Fruit fly (Drosophila melanogaster): ENCODE results near the gene Mst87F.

Mst87F gene

DNA sequence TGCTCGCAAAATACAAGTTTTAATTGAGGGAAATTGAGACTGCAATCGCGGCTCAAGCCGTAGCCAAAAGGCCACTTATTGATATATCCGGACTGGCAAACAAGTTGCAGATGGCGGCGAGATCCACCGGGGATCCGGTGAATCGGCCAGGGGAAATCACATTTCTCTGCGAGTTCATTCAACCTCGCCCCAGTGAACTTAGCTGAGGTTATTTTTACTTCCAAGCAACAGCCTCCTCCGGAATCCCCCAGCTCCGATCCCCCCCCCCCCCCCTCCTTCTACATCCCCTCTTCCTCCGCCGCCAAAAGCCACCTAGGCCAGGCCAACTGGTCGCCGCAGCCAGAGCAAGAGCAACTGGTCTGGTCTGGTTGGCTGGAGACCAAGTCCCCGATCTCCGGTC is 20.5 kb downstream of the Mst87F start:
- TF ChIP-seq EcR (GFP tag; optimal IDR thresholded peaks at IDR 0.05): peak; percentile 61 to 99
- TF ChIP-seq CG8478 (optimal IDR thresholded peaks at IDR 0.05): no peak

DNA sequence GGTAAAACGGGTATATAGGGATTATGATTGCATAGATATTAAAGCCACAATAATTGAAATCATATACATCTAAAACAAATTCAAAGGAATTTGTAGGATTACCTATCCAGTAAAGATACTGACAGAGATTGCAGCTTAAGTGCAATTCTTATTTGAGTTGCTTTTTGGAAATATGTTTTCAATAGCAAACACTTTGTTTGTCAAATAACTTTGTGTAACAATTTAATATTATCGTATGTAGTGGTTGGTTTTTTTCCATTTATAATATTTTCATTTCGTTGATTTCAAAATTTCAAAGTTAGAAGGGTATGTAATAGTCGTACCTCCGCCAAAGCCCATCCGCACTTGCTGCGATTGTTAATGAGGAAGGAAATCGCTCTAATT is 21.1 kb downstream of the Mst87F start:
- TF ChIP-seq pan (optimal IDR thresholded peaks at IDR 0.05): peak; percentile 25
- TF ChIP-seq psq (optimal IDR thresholded peaks at IDR 0.05): no peak
- no peak for TF ChIP-seq Dll (optimal IDR thresholded peaks at IDR 0.05)

DNA sequence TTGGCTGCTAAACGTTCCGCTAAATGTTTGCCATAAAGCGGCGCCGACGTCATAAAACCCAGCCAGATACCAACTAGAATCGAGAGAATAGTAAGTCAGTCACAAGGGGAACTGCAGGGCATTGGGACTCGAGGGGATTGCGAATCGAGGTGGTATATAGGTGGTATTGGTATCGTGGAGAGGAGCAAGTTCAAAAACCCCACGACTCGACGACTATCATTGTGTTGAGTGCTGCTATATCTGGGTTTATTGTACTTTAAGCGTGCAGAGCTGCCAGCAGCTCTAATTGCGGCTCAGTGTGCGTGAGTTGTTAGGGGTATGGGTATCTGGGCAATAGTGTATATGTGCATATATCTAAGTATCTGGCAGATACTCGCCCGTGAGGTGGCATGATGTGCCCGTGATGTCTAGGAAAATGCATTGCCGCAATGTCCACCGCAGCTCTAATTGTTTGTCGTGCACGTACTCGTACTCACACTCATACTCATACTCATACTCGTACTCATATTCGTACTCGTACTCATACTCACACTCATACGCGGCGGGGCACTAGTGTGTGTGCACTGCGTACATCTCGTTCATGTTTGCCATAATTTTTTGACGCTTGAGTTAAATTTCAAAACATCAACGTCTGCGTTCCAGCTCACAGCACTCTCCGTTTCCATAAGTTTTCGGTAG is 21.6 kb downstream of the Mst87F start:
- TF ChIP-seq usp (GFP tag; optimal IDR thresholded peaks at IDR 0.05) (no peak), psq (optimal IDR thresholded peaks at IDR 0.05) (no peak), EcR (GFP tag; optimal IDR thresholded peaks at IDR 0.05) (peak in 1 of 2 experiments; percentile 93)

DNA sequence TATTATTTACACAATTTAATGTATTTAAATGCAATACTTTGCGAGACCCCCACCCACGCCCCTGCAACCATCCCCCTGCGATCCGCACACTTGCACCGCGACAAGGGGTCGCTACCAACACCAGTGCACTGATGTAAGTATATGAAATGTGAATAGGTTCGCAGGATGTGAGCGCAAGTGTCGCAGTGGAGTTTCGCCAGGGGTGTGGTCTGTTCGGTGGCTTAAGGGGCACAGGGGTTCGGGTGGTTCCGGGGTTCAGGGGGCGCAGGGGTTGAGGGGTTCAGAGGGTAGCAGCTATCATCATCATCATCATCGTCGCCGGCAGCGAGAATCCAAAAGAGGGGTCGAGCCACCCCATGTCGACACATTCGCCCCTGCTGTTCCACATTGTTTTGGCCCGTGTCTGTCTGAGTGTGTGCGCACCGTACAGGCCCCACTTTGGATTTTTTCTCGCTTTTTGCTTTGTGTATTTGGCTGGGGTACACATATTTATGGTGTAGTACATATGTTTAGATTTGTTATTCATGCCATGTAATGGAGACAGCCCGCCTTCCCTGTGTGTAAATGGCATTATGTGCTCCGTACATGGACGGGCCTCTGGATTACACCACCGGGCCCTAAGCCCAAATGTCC is 22.7 kb downstream of the Mst87F start:
- TF ChIP-seq CG8478 (optimal IDR thresholded peaks at IDR 0.05): no peak
- no peak for TF ChIP-seq psq (optimal IDR thresholded peaks at IDR 0.05)
- TF ChIP-seq Dll (optimal IDR thresholded peaks at IDR 0.05): no peak
- no peak for TF ChIP-seq pan (optimal IDR thresholded peaks at IDR 0.05)
- TF ChIP-seq EcR (GFP tag; optimal IDR thresholded peaks at IDR 0.05): no peak
- TF ChIP-seq usp (GFP tag; optimal IDR thresholded peaks at IDR 0.05): no peak

DNA sequence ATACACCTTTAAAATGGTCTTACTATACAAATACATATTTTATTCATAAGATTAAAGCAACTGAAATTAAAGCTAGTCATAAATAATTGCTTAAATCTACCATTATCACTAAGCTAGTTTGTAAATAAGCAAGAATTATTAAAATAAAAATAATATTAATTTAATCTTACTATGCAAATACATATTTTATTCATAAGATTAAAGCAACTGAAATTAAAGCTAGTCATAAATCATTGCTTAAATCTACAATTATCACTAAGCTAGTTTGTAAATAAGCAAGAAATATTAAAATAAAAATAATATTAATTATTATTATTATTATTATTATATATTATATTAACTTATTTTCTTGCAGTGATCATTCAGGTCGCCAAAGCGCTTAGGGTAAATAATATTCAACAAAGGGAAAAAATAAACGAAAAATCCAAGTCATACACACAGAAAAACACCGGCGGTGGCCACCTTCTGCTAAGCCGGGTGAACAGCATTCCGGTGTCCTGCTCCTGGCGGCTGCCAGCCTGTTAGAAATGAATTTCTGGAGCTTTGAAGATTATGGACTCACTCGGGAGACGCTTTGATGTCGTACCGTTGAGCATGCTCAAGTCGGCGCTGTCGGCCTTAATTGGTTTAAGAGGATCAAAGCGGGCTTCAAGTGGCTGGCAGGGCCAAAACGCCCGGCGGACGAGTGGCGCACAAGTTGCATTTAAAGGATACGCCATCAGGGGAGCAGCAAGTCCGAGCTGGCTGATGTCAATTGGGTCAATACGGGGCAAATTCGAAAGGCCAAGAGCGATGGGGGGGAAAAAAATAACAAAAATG is 23.7 kb downstream of the Mst87F start:
- no peak for TF ChIP-seq pan (optimal IDR thresholded peaks at IDR 0.05)
- TF ChIP-seq usp (GFP tag; optimal IDR thresholded peaks at IDR 0.05): no peak
- no peak for TF ChIP-seq EcR (GFP tag; optimal IDR thresholded peaks at IDR 0.05)
- no peak for TF ChIP-seq CG8478 (optimal IDR thresholded peaks at IDR 0.05)
- no peak for TF ChIP-seq psq (optimal IDR thresholded peaks at IDR 0.05)
- no peak for TF ChIP-seq Dll (optimal IDR thresholded peaks at IDR 0.05)

DNA sequence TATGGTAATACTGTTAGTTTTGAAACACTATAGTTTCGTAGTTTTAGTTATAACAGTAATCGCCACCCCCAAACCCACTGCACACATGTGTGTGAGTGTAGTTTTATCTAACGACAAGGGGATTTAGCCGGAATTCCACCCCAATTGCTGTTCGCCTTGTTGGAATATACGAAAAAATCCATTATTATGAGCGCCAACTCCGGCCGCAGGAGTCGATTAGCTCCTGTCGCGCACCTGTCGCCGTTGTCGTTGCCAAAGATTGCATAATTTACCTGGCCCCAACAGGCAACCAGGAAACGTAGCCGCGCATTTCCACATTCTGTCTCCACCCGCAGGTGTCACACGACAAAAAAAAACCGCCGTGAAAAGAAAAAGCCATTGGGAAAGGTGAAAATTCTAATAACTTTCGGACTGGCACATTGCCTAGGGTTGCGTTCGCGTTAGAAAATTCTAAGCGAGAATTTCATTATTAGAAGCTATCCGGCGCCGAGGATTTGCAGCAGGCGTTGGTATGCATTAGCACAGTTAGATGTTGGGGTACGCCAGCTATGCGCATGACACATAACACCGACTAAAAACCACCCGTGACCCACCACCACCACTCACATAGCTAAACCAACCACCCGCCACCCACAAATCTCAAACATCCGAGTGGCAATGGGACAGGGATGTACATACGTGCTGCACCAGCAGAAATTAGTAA is 24.5 kb downstream of the Mst87F start:
- TF ChIP-seq Dll (optimal IDR thresholded peaks at IDR 0.05) (no peak), CG8478 (optimal IDR thresholded peaks at IDR 0.05) (no peak), usp (GFP tag; optimal IDR thresholded peaks at IDR 0.05) (no peak), psq (optimal IDR thresholded peaks at IDR 0.05) (no peak), EcR (GFP tag; optimal IDR thresholded peaks at IDR 0.05) (no peak), pan (optimal IDR thresholded peaks at IDR 0.05) (no peak)

DNA sequence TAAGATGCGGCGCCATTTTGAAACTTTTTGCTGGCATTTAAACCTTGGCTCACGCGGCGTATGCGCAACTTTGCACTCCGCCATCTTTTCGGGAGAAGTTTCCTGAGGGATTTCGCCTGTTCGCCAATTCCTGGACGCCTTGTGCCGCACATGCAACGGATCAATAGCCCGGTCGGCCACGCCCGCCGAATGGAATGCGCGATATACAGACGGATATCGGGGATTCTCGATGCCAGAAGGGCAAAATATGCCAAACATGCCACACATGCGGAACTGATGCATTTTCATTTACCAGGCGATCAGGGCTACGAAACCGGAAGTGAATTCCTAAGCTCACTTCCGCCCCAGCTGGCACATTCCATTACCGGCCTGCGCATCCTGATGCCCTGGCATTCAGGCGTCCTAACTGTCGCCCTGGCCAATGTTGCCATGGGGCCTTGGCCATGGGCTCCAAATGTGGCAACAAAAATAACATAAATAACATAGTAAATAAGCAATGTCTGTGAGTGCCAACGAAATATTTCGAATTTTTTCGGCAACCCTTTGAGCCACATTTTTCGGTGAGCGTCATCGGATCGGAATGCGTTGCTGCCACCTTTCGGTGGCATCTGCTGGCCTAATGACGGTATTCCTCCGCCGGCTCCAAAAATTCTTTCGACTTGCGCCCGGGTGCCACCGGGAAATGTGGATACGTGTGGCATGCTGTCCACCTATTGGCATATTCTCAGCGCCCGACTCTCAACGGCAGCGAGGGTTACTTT is 25.6 kb downstream of the Mst87F start:
- TF ChIP-seq Dll (optimal IDR thresholded peaks at IDR 0.05) (no peak), pan (optimal IDR thresholded peaks at IDR 0.05) (no peak), psq (optimal IDR thresholded peaks at IDR 0.05) (no peak), usp (GFP tag; optimal IDR thresholded peaks at IDR 0.05) (no peak), EcR (GFP tag; optimal IDR thresholded peaks at IDR 0.05) (no peak), CG8478 (optimal IDR thresholded peaks at IDR 0.05) (no peak)

DNA sequence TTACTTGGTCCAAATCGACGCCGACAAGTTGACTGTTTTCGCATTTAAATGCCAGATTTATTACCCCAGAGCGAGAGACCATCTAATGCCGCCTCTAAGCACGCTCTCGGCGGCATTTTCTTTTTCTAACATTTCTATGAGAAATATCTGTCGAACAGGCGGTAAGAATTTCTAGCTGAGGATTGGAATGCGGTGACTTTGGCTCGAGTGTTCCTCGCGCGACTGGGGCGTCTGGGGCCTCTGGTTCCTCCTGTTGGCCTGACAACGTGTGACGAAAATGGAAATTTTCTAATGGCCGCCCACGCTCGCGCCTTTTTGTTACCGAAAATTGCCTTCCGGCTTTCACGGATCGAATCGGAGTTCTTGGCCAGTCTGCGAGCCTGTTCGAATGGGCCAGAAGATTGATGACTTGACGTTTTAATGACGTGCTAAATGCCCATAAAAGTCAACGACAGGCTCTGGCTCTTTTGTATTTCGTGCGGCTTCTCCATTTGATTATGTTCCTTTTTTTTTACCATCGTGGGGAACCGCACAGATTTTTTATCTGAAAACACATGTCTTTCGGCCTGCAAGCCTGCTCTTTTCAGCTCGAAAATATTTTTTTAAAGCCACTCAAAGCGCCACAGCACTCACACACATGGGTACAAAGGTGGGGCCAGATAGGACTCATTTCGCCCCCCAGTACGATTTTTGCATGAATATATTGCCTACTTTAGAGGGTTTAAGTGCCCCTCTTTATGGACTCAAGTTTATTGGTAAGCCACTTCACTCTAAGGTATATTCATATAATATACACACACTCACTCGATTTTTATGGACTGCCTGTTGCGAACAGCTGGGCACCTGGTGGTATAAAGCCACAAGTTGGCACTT is 26.4 kb downstream of the Mst87F start:
- TF ChIP-seq Dll (optimal IDR thresholded peaks at IDR 0.05) (peak; percentile 10), CG8478 (optimal IDR thresholded peaks at IDR 0.05) (no peak), usp (GFP tag; optimal IDR thresholded peaks at IDR 0.05) (no peak), pan (optimal IDR thresholded peaks at IDR 0.05) (no peak)

DNA sequence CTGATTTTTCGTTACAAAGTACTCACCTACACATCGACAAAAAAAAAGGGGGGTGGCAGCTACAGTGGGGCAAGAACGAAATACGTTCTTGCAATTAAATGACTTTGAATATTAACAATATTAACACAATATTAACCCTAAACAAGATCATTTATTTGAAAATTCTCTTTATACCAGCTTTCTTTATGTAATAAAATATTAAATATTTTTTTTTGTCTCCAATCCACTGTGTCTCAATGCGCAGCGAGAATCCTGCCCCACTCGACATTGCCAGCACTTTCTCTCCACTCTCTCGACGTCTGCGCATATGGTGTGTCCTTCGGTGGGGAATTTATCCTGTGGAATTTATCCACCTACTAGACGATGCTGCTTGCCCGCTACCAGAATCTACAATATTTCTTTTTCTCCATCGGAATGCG is 27.4 kb downstream of the Mst87F start:
- TF ChIP-seq CG8478 (optimal IDR thresholded peaks at IDR 0.05): no peak
- no peak for TF ChIP-seq pan (optimal IDR thresholded peaks at IDR 0.05)

DNA sequence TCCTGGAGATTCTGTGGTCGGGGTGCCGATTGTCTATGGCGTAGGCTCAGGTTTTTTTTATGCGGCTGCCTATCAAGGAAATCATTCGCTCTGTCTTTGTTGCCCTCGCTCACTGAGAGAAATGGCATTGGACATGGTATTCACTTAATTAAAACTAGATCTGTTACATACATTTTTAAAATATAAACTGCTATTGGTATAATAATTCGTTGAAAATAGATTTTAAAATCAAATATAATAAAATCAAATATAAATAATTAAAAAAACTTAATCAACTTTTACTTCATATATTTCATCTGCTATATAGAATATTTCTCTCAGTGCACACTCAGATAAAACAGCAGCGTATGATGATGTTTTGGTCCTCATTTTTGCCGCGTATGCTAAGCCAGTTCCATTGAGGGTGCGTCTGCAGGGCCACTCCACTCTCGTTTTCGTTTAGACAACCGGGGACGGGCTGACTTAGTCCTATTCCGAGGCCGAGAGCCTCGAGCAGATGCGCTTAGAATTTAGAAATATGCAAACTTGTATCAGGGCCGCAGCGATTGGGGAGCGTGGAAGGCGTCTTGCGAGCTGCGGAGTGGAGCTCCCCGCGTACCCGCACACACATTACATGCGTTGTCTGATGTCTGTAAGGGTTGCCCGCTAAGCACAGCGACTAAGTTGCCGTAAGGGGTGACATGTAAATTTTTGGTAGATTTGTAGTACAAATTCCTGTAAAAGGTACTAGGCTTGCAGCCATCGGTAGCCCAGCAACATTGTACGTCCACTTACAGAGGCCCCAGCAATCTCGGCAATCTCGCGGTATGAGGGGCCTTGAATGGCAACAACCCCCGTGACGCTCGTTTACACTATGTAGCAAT is 28.0 kb downstream of the Mst87F start:
- TF ChIP-seq psq (optimal IDR thresholded peaks at IDR 0.05) (no peak), Dll (optimal IDR thresholded peaks at IDR 0.05) (no peak), EcR (GFP tag; optimal IDR thresholded peaks at IDR 0.05) (no peak), pan (optimal IDR thresholded peaks at IDR 0.05) (no peak), usp (GFP tag; optimal IDR thresholded peaks at IDR 0.05) (no peak), CG8478 (optimal IDR thresholded peaks at IDR 0.05) (no peak)

All from whole organism.